Worm (Caenorhabditis elegans): ENCODE measurements around the gene tbb-2.

ce11 chrIII:4010987-4011386, 6.4 kb downstream of the tbb-2 start:
- TF ChIP-seq flt-1 (GFP tag; IDR thresholded peaks at IDR 0.05) (no peak), ztf-29 (GFP tag; IDR thresholded peaks at IDR 0.05) (no peak), ztf-23 (GFP tag; IDR thresholded peaks at IDR 0.05) (no peak), T22C8.4 (GFP tag; IDR thresholded peaks at IDR 0.05) (no peak), klf-2 (GFP tag; conservative IDR thresholded peaks at IDR 0.05) (no peak)

All from whole organism, midembryonic.